Fruit fly (Drosophila melanogaster): ENCODE results near the gene sqd.
A peak's percentile ranks its signal among the peaks of the same experiment; 100 is the strongest.

Gene sqd

dm6 chr3R:13644778-13645660, 1.1 kb downstream of the sqd start (continued):
- TF ChIP-seq BtbVII (GFP tag; optimal IDR thresholded peaks at IDR 0.05): peak; percentile 47
- TF ChIP-seq CG17568 (GFP tag; optimal IDR thresholded peaks at IDR 0.05): peak; percentile 63
- TF ChIP-seq aop (GFP tag; IDR thresholded peaks at IDR 0.05): no peak
- peak; percentile 50 for TF ChIP-seq CG17829 (tag; optimal IDR thresholded peaks at IDR 0.05)
- no peak for TF ChIP-seq cwo (GFP tag; optimal IDR thresholded peaks at IDR 0.05)
- no peak for TF ChIP-seq CG8290 (GFP tag; optimal IDR thresholded peaks at IDR 0.05)
- TF ChIP-seq CG8290 (tag; optimal IDR thresholded peaks at IDR 0.05): no peak
- no peak for TF ChIP-seq CG5953 (GFP tag; IDR thresholded peaks at IDR 0.05)
- no peak for TF ChIP-seq ham (GFP tag; IDR thresholded peaks at IDR 0.05)
- peak; percentile 34 for TF ChIP-seq CG7556 (GFP tag; optimal IDR thresholded peaks at IDR 0.05)
- TF ChIP-seq CG2116 (GFP tag; optimal IDR thresholded peaks at IDR 0.05): no peak
- TF ChIP-seq chm (GFP tag; IDR thresholded peaks at IDR 0.05): no peak
- TF ChIP-seq jing (GFP tag; optimal IDR thresholded peaks at IDR 0.05): no peak
- no peak for TF ChIP-seq CG17612 (GFP tag; IDR thresholded peaks at IDR 0.05)
- TF ChIP-seq CG8924 (tag; optimal IDR thresholded peaks at IDR 0.05): peak; percentile 46
- no peak for TF ChIP-seq CG7963 (GFP tag; IDR thresholded peaks at IDR 0.05; ENCODE audit: partially characterized antibody)
- peak; percentile 27 for TF ChIP-seq Asciz (GFP tag; optimal IDR thresholded peaks at IDR 0.05)
- peak; percentile 18 for TF ChIP-seq tup (GFP tag; optimal IDR thresholded peaks at IDR 0.05)
- peak; percentile 52 for TF ChIP-seq CG12659 (GFP tag; optimal IDR thresholded peaks at IDR 0.05)
- no peak for TF ChIP-seq tgo (GFP tag; IDR thresholded peaks at IDR 0.05)
- TF ChIP-seq zfh1 (GFP tag; IDR thresholded peaks at IDR 0.05): no peak
- peak; percentile 59 for TF ChIP-seq CG13424 (tag; optimal IDR thresholded peaks at IDR 0.05)
- no peak for TF ChIP-seq pan (optimal IDR thresholded peaks at IDR 0.05)
- TF ChIP-seq pan (GFP tag; optimal IDR thresholded peaks at IDR 0.05 in 1 of 2, IDR thresholded peaks at IDR 0.05 in 1 of 2): peak in 1 of 2 experiments; percentile 55
- TF ChIP-seq dm (GFP tag; optimal IDR thresholded peaks at IDR 0.05): peak; percentile 98
- no peak for TF ChIP-seq HmgD (GFP tag; optimal IDR thresholded peaks at IDR 0.05)
- TF ChIP-seq CG15011 (GFP tag; optimal IDR thresholded peaks at IDR 0.05): peak; percentile 8
- no peak for TF ChIP-seq CG33213 (GFP tag; optimal IDR thresholded peaks at IDR 0.05)
- no peak for TF ChIP-seq vnd (GFP tag; IDR thresholded peaks at IDR 0.05; ENCODE audit: partially characterized antibody)
- peak; percentile 6 for TF ChIP-seq CG31365 (tag; optimal IDR thresholded peaks at IDR 0.05)
- TF ChIP-seq lmd (GFP tag; IDR thresholded peaks at IDR 0.05): no peak
- TF ChIP-seq Fer1 (GFP tag; optimal IDR thresholded peaks at IDR 0.05): peak; percentile 74
- no peak for TF ChIP-seq unc-4 (GFP tag; IDR thresholded peaks at IDR 0.05; ENCODE audit: partially characterized antibody)
- no peak for TF ChIP-seq ssp (GFP tag; IDR thresholded peaks at IDR 0.05)
- no peak for TF ChIP-seq CG10209 (GFP tag; optimal IDR thresholded peaks at IDR 0.05)
- no peak for TF ChIP-seq emc (GFP tag; optimal IDR thresholded peaks at IDR 0.05)
- peak; percentile 7 for TF ChIP-seq sens (GFP tag)
- TF ChIP-seq sisA (GFP tag; IDR thresholded peaks at IDR 0.05): no peak
- peak; percentile 33 for TF ChIP-seq CG10267 (tag; optimal IDR thresholded peaks at IDR 0.05)
- TF ChIP-seq Med (GFP tag): peak; percentile 76
- no peak for TF ChIP-seq CG15514 (GFP tag; optimal IDR thresholded peaks at IDR 0.05)
- TF ChIP-seq CG32767 (GFP tag; IDR thresholded peaks at IDR 0.05): peak; percentile 63
- peak; percentile 8 for TF ChIP-seq fd3F (GFP tag; optimal IDR thresholded peaks at IDR 0.05)
- no peak for TF ChIP-seq Nf-YB (GFP tag; optimal IDR thresholded peaks at IDR 0.05)
- no peak for TF ChIP-seq zen2 (GFP tag; IDR thresholded peaks at IDR 0.05; ENCODE audit: partially characterized antibody)
- peak; percentile 33; the same call in 1 of the 2 replicates for TF ChIP-seq E2f2 (GFP tag; IDR thresholded peaks at IDR 0.05)
- peak; percentile 14 for TF ChIP-seq sqz (GFP tag; optimal IDR thresholded peaks at IDR 0.05)
- TF ChIP-seq dimm (GFP tag; IDR thresholded peaks at IDR 0.05): no peak
- TF ChIP-seq btn (GFP tag; optimal IDR thresholded peaks at IDR 0.05): no peak
- TF ChIP-seq Mad (GFP tag; optimal IDR thresholded peaks at IDR 0.05): no peak
